Worm (Caenorhabditis elegans) whole organism, L3 larva: Measurements from ENCODE around the gene fut-1.
A peak's percentile ranks its signal among the peaks of the same experiment; 100 is the strongest.

Experiments
- R02D3.7 ChIP-seq: fragments of 150-350 bp; optimal IDR thresholded peaks from 2 replicates; lab custom pipeline; 2014; ENCODE audit warnings: missing biosample characterization, missing genetic modification characterization
- ama-1 ChIP-seq: fragments of 150-350 bp; optimal IDR thresholded peaks from 2 replicates; lab custom pipeline; 2018
- ceh-16 ChIP-seq: sonication (generic microtip); optimal IDR thresholded peaks from 2 replicates; lab custom pipeline; 2017; ENCODE audit warnings: missing biosample characterization, missing genetic modification characterization
- ceh-28 ChIP-seq: fragments of 150-350 bp; optimal IDR thresholded peaks from 2 replicates; lab custom pipeline; 2014; ENCODE audit warnings: missing biosample characterization, missing genetic modification reagents, missing genetic modification characterization
- ceh-82 ChIP-seq: fragments of 150-350 bp; optimal IDR thresholded peaks from 2 replicates; lab custom pipeline; 2014; ENCODE audit warnings: missing biosample characterization, missing genetic modification characterization
- ceh-9 ChIP-seq: sonication (generic microtip); optimal IDR thresholded peaks from 2 replicates; lab custom pipeline; 2018; ENCODE audit warnings: missing biosample characterization, missing genetic modification characterization
- daf-12 ChIP-seq: fragments of 150-350 bp; optimal IDR thresholded peaks from 2 replicates; lab custom pipeline; 2014; ENCODE audit warnings: missing biosample characterization, missing genetic modification reagents, missing genetic modification characterization
- egl-27 ChIP-seq: sonication (generic microtip); optimal IDR thresholded peaks from 4 replicates; lab custom pipeline; 2017; ENCODE audit warnings: missing biosample characterization, missing genetic modification reagents, missing genetic modification characterization
- egl-5 ChIP-seq: fragments of 150-350 bp; optimal IDR thresholded peaks from 2 replicates; lab custom pipeline; 2017; ENCODE audit warnings: missing biosample characterization, missing genetic modification reagents, missing genetic modification characterization, inconsistent platforms
- elt-1 ChIP-seq: fragments of 150-350 bp; optimal IDR thresholded peaks from 2 replicates; lab custom pipeline; 2014; ENCODE audit warnings: missing biosample characterization, missing genetic modification characterization
- elt-2 ChIP-seq: sonication (generic microtip); optimal IDR thresholded peaks from 2 replicates; lab custom pipeline; 2016; ENCODE audit warnings: missing genetic modification reagents, mild to moderate bottlenecking, missing genetic modification characterization, missing compliant biosample characterization
- eor-1 ChIP-seq, 2 experiments: fragments of 150-350 bp; optimal IDR thresholded peaks; 2 replicates each; lab custom pipeline; 2014 to 2018; ENCODE audit warnings: missing biosample characterization in 2 of 2, missing genetic modification characterization in 2 of 2
- fkh-10 ChIP-seq: sonication (generic microtip); optimal IDR thresholded peaks from 2 replicates; lab custom pipeline; 2017; ENCODE audit warnings: missing biosample characterization, missing genetic modification reagents, missing genetic modification characterization
- fkh-2 ChIP-seq: fragments of 150-350 bp; optimal IDR thresholded peaks from 2 replicates; lab custom pipeline; 2014; ENCODE audit warnings: missing biosample characterization, missing genetic modification reagents, missing genetic modification characterization
- fos-1 ChIP-seq: fragments of 150-350 bp; optimal IDR thresholded peaks from 2 replicates; lab custom pipeline; 2014; ENCODE audit warnings: missing biosample characterization, missing genetic modification characterization
- hmg-11 ChIP-seq: sonication (generic microtip); optimal IDR thresholded peaks from 2 replicates; lab custom pipeline; 2016; ENCODE audit warnings: missing genetic modification characterization, missing compliant biosample characterization
- lin-15B ChIP-seq: fragments of 150-350 bp; optimal IDR thresholded peaks from 2 replicates; lab custom pipeline; 2014; ENCODE audit warnings: missing biosample characterization, missing genetic modification characterization
- lin-39 ChIP-seq: fragments of 150-350 bp; optimal IDR thresholded peaks from 2 replicates; lab custom pipeline; 2018; ENCODE audit warnings: missing biosample characterization, missing genetic modification reagents, missing genetic modification characterization
- mdl-1 ChIP-seq: fragments of 150-350 bp; optimal IDR thresholded peaks from 2 replicates; lab custom pipeline; 2014; ENCODE audit warnings: missing biosample characterization, missing genetic modification characterization
- mml-1 ChIP-seq: fragments of 150-350 bp; sonication (generic microtip); optimal IDR thresholded peaks from 3 replicates; lab custom pipeline; 2014; ENCODE audit warnings: missing biosample characterization, missing genetic modification characterization
- nfya-1 ChIP-seq: sonication (generic microtip); optimal IDR thresholded peaks from 2 replicates; lab custom pipeline; 2017; ENCODE audit warnings: missing genetic modification characterization, mild to moderate bottlenecking, missing compliant biosample characterization, antibody characterized with exemption, moderate library complexity; ENCODE audit not compliant: insufficient read depth
- nhr-11 ChIP-seq: fragments of 150-350 bp; optimal IDR thresholded peaks from 2 replicates; lab custom pipeline; 2014; ENCODE audit warnings: missing biosample characterization, missing genetic modification characterization
- nhr-23 ChIP-seq: fragments of 150-350 bp; optimal IDR thresholded peaks from 2 replicates; lab custom pipeline; 2014; ENCODE audit warnings: missing biosample characterization, missing genetic modification reagents, missing genetic modification characterization
- nhr-43 ChIP-seq: sonication (generic microtip); optimal IDR thresholded peaks from 2 replicates; lab custom pipeline; 2016; ENCODE audit warnings: mild to moderate bottlenecking, missing genetic modification characterization, missing compliant biosample characterization; ENCODE audit not compliant: poor library complexity, severe bottlenecking
- nhr-67 ChIP-seq: fragments of 150-350 bp; optimal IDR thresholded peaks from 2 replicates; lab custom pipeline; 2014; ENCODE audit warnings: missing biosample characterization, missing genetic modification characterization
- nhr-76 ChIP-seq: fragments of 150-350 bp; sonication (generic microtip); optimal IDR thresholded peaks from 5 replicates; lab custom pipeline; 2014; ENCODE audit warnings: missing biosample characterization, missing genetic modification characterization
- nhr-77 ChIP-seq: fragments of 150-350 bp; optimal IDR thresholded peaks from 2 replicates; lab custom pipeline; 2014; ENCODE audit warnings: missing biosample characterization, missing genetic modification characterization
- pha-4 ChIP-seq: fragments of 150-350 bp; optimal IDR thresholded peaks from 2 replicates; lab custom pipeline; 2014; ENCODE audit warnings: missing biosample characterization, missing genetic modification reagents, missing genetic modification characterization
- pqm-1 ChIP-seq: fragments of 150-350 bp; optimal IDR thresholded peaks from 2 replicates; lab custom pipeline; 2017; ENCODE audit warnings: missing biosample characterization, missing genetic modification characterization, inconsistent platforms
- sea-2 ChIP-seq: fragments of 150-350 bp; sonication (generic microtip); optimal IDR thresholded peaks from 4 replicates; lab custom pipeline; 2014; ENCODE audit warnings: missing biosample characterization, missing genetic modification reagents, missing genetic modification characterization
- skn-1 ChIP-seq: fragments of 150-350 bp; optimal IDR thresholded peaks from 2 replicates; lab custom pipeline; 2014; ENCODE audit warnings: missing biosample characterization, missing genetic modification characterization
- snpc-4 ChIP-seq: fragments of 150-350 bp; optimal IDR thresholded peaks from 2 replicates; lab custom pipeline; 2014; ENCODE audit warnings: missing biosample characterization, missing genetic modification characterization
- tbx-2 ChIP-seq: sonication (generic microtip); optimal IDR thresholded peaks from 2 replicates; lab custom pipeline; 2016; ENCODE audit warnings: mild to moderate bottlenecking, missing genetic modification characterization, missing compliant biosample characterization
- unc-39 ChIP-seq: sonication (generic microtip); optimal IDR thresholded peaks from 4 replicates; lab custom pipeline; 2017; ENCODE audit warnings: missing biosample characterization, missing genetic modification characterization
- unc-62 ChIP-seq: fragments of 150-350 bp; sonication (generic microtip); optimal IDR thresholded peaks from 4 replicates; lab custom pipeline; 2014; ENCODE audit warnings: missing biosample characterization, missing genetic modification reagents, missing genetic modification characterization
- zag-1 ChIP-seq: fragments of 150-350 bp; optimal IDR thresholded peaks from 2 replicates; lab custom pipeline; 2014; ENCODE audit warnings: missing biosample characterization, missing genetic modification characterization
- ztf-11 ChIP-seq: fragments of 150-350 bp; optimal IDR thresholded peaks from 2 replicates; lab custom pipeline; 2014; ENCODE audit warnings: missing biosample characterization, missing genetic modification characterization
- ztf-4 ChIP-seq: fragments of 150-350 bp; optimal IDR thresholded peaks from 2 replicates; lab custom pipeline; 2014; ENCODE audit warnings: missing biosample characterization, missing genetic modification characterization

The fut-1 gene

DNA sequence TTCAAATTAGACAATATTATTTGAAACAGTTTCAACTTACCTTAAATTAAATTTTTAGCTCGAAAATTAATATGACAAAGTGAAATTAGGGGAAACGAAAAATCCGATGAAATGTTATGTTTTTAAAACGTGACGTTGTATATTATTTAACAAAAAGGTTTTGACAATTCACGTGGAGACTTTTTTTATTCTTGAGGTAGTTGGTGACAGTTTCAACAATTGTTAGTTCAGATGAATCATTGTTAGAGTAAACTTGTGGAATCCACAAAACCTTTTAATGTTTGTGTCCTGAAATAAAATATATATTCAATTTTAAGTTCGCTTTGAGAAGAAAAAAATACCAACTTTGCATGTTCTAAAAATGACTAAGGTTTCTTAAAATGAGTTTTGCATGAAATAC is at the start of gene fut-1:
TSS of gene fut-1 (minus strand) at position 101 of the 400 bp plus-strand sequence.
- TF ChIP-seq eor-1 (tag; optimal IDR thresholded peaks at IDR 0.05; lab: Kevin White, UChicago) (no peak), zag-1 (no peak), elt-1 (tag; lab: Kevin White, UChicago) (no peak), nhr-76 (tag; lab: Kevin White, UChicago) (no peak), fkh-2 (tag; lab: Kevin White, UChicago) (no peak), daf-12 (tag; lab: Kevin White, UChicago) (no peak), mml-1 (tag; lab: Kevin White, UChicago) (no peak), egl-27 (no peak), nhr-11 (no peak), sea-2 (GFP tag; lab: Kevin White, UChicago) (no peak), ceh-82 (no peak), ceh-9 (tag; lab: Kevin White, UChicago) (no peak), nfya-1 (tag; lab: Kevin White, UChicago) (no peak), fos-1 (tag; lab: Kevin White, UChicago) (no peak)

DNA sequence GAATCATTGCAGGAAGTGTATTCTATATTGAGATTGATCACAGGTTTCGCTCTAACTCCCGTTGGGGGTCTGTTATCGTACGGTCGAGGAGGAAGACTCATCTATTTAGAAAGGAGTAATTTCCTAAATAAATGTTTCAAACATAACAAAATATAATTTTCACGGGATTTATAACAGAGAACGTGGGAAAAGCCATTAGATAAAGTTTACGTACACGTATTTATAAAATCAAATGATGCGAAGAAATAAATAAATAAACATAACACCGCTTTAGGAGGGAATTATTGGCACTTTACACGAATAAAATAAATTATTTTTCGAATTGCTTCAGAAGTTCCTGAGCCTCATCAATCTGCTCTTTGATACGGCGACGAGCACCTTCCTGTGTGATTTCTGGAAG is 49.1 kb upstream of the fut-1 start, which contains the start of gene F07H5.10:
TSS of gene F07H5.10 (minus strand) at position 101 of the 400 bp plus-strand sequence.
- TF ChIP-seq fkh-2 (tag; lab: Kevin White, UChicago) (no peak), nhr-43 (tag; lab: Kevin White, UChicago) (no peak), skn-1 (tag; lab: Kevin White, UChicago) (no peak), nhr-77 (no peak)
- TF ChIP-seq, all 47 proteins: peak for 0

DNA sequence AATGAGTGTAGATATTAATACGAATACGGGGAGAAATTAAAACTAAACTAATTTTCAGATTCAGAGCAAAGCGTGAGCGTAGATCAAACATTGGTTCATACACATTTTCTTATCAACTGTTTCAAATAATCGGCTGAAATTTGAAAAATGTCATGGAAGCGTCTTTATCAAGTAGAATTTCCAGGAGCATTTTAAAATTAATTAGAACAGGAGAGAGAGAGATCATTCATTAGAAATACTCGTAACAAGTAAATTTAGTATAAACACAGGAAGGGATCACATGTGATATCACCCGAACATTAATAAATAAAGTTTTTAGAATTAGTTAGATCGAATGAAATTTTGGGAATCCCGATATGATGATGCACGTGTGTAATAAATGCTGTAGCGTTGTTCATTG is 47.5 kb upstream of the fut-1 start, which contains the start of gene pho-13:
TSS of gene pho-13 (minus strand) at position 101 of the 400 bp plus-strand sequence.
- TF ChIP-seq eor-1 (tag; optimal IDR thresholded peaks at IDR 0.05; lab: Kevin White, UChicago): no peak
- TF ChIP-seq nhr-76 (tag; lab: Kevin White, UChicago): no peak
- peak; percentile 6 for TF ChIP-seq elt-2 (tag; lab: Kevin White, UChicago)
- TF ChIP-seq nhr-77: no peak
- TF ChIP-seq ceh-28: no peak
- no peak for TF ChIP-seq ceh-82
- TF ChIP-seq ceh-16 (tag; lab: Kevin White, UChicago): no peak
- TF ChIP-seq nhr-43 (tag; lab: Kevin White, UChicago): no peak

DNA sequence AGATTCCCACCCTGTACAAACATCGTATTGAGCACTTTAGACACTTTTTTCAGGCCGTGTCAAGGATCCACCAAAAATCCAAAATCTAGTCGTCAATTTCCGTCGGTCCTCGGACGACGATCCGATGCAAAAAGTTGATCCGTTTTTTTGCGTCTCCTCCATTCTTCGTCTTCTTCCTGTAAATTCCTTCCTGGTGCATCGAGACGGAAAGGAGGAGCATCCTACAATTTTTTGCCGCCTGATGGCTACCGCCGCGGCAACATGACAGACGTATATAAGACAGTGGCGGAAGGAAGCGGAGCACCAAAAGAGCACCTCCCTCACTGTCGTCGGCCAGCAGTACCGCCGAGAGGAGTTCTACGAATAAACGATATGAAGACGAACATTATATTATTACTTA is 41.4 kb upstream of the fut-1 start, which contains the start of gene appg-2:
TSS of gene appg-2 (plus strand) at position 301 of the 400 bp plus-strand sequence.
- no peak for TF ChIP-seq ama-1
- TF ChIP-seq lin-39 (tag; lab: Kevin White, UChicago): no peak
- TF ChIP-seq nfya-1 (tag; lab: Kevin White, UChicago): no peak
- TF ChIP-seq hmg-11 (tag; lab: Kevin White, UChicago): no peak
- TF ChIP-seq skn-1 (tag; lab: Kevin White, UChicago): no peak
- no peak for TF ChIP-seq fkh-10 (GFP tag; lab: Kevin White, UChicago)
- TF ChIP-seq fkh-2 (tag; lab: Kevin White, UChicago): no peak
- TF ChIP-seq egl-5 (tag; lab: Kevin White, UChicago): no peak
- no peak for TF ChIP-seq elt-1 (tag; lab: Kevin White, UChicago)

DNA sequence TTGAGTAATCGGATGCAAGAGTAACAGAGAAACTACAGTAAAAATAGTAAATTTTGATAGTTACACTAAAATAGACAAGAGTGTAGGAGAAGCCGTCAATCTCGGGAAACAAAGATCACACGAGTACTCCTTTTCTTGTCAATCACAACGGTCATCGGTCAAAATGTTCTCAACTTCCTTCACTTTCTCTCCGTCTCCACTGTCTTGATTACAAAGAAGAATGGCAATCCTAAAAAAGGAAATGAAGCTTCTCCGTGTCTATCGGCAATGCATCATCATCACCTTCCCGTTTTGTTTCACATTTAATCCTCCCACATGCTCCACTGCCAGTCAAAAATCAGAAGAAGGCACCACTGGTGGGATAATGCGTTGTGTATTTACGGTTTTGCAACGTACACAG is 40.3 kb upstream of the fut-1 start:
- TF ChIP-seq hmg-11 (tag; lab: Kevin White, UChicago) (no peak), elt-2 (tag; lab: Kevin White, UChicago) (no peak), ceh-16 (tag; lab: Kevin White, UChicago) (no peak), lin-39 (tag; lab: Kevin White, UChicago) (peak; percentile 47), unc-62 (GFP tag; lab: Kevin White, UChicago) (peak; percentile 86), nhr-23 (tag; lab: Kevin White, UChicago) (no peak), ztf-4 (no peak), ztf-11 (tag; lab: Kevin White, UChicago) (no peak), nhr-76 (tag; lab: Kevin White, UChicago) (no peak)

DNA sequence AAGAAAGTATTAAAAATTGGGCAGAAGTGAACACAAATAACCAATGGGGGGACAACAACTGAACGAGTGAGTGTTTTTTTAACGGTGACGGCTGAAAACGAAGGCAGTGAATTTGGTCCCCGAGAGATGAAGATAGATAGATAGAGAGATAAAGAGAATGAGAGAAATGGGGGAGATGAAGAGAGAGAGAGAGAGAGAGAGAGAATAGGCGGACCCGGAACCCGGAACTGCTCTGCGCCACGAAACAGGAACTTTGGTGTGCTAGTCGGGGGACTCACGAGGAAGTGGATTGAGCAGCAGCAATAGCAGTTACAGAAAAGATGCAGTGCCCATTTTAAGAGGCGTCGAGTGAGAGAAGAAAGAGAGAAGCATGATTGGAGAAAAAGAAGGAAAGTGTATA is 37.0 kb upstream of the fut-1 start:
- TF ChIP-seq daf-12 (tag; lab: Kevin White, UChicago) (no peak), egl-5 (tag; lab: Kevin White, UChicago) (peak; percentile 78), lin-15B (peak; percentile 12), nfya-1 (tag; lab: Kevin White, UChicago) (peak; percentile 80), elt-2 (tag; lab: Kevin White, UChicago) (no peak), ama-1 (no peak), lin-39 (tag; lab: Kevin White, UChicago) (peak; percentile 84), ceh-9 (tag; lab: Kevin White, UChicago) (no peak), eor-1 (tag; optimal IDR thresholded peaks at IDR 0.05; lab: Kevin White, UChicago) (no peak), hmg-11 (tag; lab: Kevin White, UChicago) (peak; percentile 56), nhr-67 (tag; lab: Kevin White, UChicago) (no peak), ceh-16 (tag; lab: Kevin White, UChicago) (no peak), sea-2 (GFP tag; lab: Kevin White, UChicago) (no peak), pha-4 (no peak), pqm-1 (tag; lab: Kevin White, UChicago) (no peak), unc-62 (GFP tag; lab: Kevin White, UChicago) (peak; percentile 38), nhr-11 (peak; percentile 28), nhr-23 (tag; lab: Kevin White, UChicago) (no peak), mdl-1 (tag; lab: Kevin White, UChicago) (peak; percentile 50), snpc-4 (tag; lab: Kevin White, UChicago) (peak; percentile 14), R02D3.7 (tag; lab: Kevin White, UChicago) (peak; percentile 35), unc-39 (tag; lab: Kevin White, UChicago) (no peak), tbx-2 (tag; lab: Kevin White, UChicago) (peak; percentile 91), nhr-77 (no peak), fkh-10 (GFP tag; lab: Kevin White, UChicago) (peak; percentile 89), zag-1 (no peak), fkh-2 (tag; lab: Kevin White, UChicago) (no peak)
